Fruit fly (Drosophila melanogaster) S2 (cell line): Measurements from ENCODE around the gene CG5126.

Experiments used
- CG8478 ChIP-seq: fragments of >200 bp; optimal IDR thresholded peaks from 2 replicates; lab custom pipeline; 2018
- CTCF ChIP-seq, 2 experiments: fragments of >200 bp; optimal IDR thresholded peaks; 2 replicates each; lab custom pipeline; 2018

dm6 chr2L:1142730-1143281, 41.0 kb downstream of the CG5126 start, which contains the start of gene MFS3:
- TF ChIP-seq CTCF (optimal IDR thresholded peaks at IDR 0.05; lab: Kevin White, UChicago) (peak; percentile 66 to 68), CG8478 (no peak)
